Fruit fly (Drosophila melanogaster): Measurements from ENCODE around the gene rump.

rump gene

dm6 chr3R:9534125-9534496 is 24.0 kb upstream of the rump start (continued):
- no peak for TF ChIP-seq h (optimal IDR thresholded peaks at IDR 0.05)
- TF ChIP-seq CG32767 (GFP tag; IDR thresholded peaks at IDR 0.05): peak; percentile 74; the same call in 1 of the 2 replicates
- TF ChIP-seq sc (optimal IDR thresholded peaks at IDR 0.05): no peak
- peak; percentile 92 for TF ChIP-seq sc (GFP tag; optimal IDR thresholded peaks at IDR 0.05)
- no peak; the same call in none of the 2 replicates for TF ChIP-seq CG43689 (GFP tag; IDR thresholded peaks at IDR 0.05)
- TF ChIP-seq lov (optimal IDR thresholded peaks at IDR 0.05): no peak
- TF ChIP-seq lov (GFP tag; IDR thresholded peaks at IDR 0.05): peak; percentile 89; the same call in 2 of the 3 replicates
- peak; percentile 93 for TF ChIP-seq Camta (GFP tag; optimal IDR thresholded peaks at IDR 0.05)
- peak; percentile 96 for TF ChIP-seq Oli (tag; optimal IDR thresholded peaks at IDR 0.05)
- TF ChIP-seq ftz-f1 (GFP tag; optimal IDR thresholded peaks at IDR 0.05): no peak
- peak; percentile 93 for TF ChIP-seq Atf-2 (GFP tag; optimal IDR thresholded peaks at IDR 0.05)
- peak; percentile 90 for TF ChIP-seq CG9437 (GFP tag; optimal IDR thresholded peaks at IDR 0.05)
- peak; percentile 90 for TF ChIP-seq NC2β (GFP tag; optimal IDR thresholded peaks at IDR 0.05)
- TF ChIP-seq dysf (GFP tag; IDR thresholded peaks at IDR 0.05): peak; percentile 91
- no peak for TF ChIP-seq pzg (GFP tag; optimal IDR thresholded peaks at IDR 0.05)
- no peak for TF ChIP-seq ato (GFP tag; IDR thresholded peaks at IDR 0.05; ENCODE audit: partially characterized antibody)
- peak; percentile 86 for TF ChIP-seq B-H1 (GFP tag; IDR thresholded peaks at IDR 0.05)
- peak; percentile 96 for TF ChIP-seq Blimp-1 (GFP tag; optimal IDR thresholded peaks at IDR 0.05)
- peak; percentile 70 for TF ChIP-seq YL-1 (GFP tag; optimal IDR thresholded peaks at IDR 0.05)
- TF ChIP-seq CG4854 (GFP tag; optimal IDR thresholded peaks at IDR 0.05): peak; percentile 85
- no peak for TF ChIP-seq CG1832 (GFP tag; optimal IDR thresholded peaks at IDR 0.05)
- peak; percentile 92 for TF ChIP-seq CG14710 (tag; optimal IDR thresholded peaks at IDR 0.05)
- TF ChIP-seq maf-S (GFP tag; optimal IDR thresholded peaks at IDR 0.05): peak; percentile 81
- peak; percentile 74 for TF ChIP-seq Ets97D (GFP tag; optimal IDR thresholded peaks at IDR 0.05)
- TF ChIP-seq fd64A (GFP tag; optimal IDR thresholded peaks at IDR 0.05): peak; percentile 77
- TF ChIP-seq CG32772 (GFP tag; IDR thresholded peaks at IDR 0.05): peak; percentile 93
- peak; percentile 89 for TF ChIP-seq CG3407 (GFP tag; optimal IDR thresholded peaks at IDR 0.05)
- TF ChIP-seq CG12155 (GFP tag; optimal IDR thresholded peaks at IDR 0.05): peak; percentile 89
- peak; percentile 68 for TF ChIP-seq D19B (GFP tag; optimal IDR thresholded peaks at IDR 0.05)
- no peak for TF ChIP-seq prd (optimal IDR thresholded peaks at IDR 0.05)
- TF ChIP-seq prd (GFP tag; IDR thresholded peaks at IDR 0.05): peak; percentile 93
- TF ChIP-seq dm (GFP tag; optimal IDR thresholded peaks at IDR 0.05): peak; percentile 88
- TF ChIP-seq CG10565 (GFP tag; optimal IDR thresholded peaks at IDR 0.05): peak; percentile 77
- peak; percentile 70 for TF ChIP-seq CG8281 (tag; optimal IDR thresholded peaks at IDR 0.05)
- peak; percentile 93 for TF ChIP-seq wor (GFP tag; IDR thresholded peaks at IDR 0.05)
- peak; percentile 83; the same call in 2 of the 3 replicates for TF ChIP-seq C15 (GFP tag; IDR thresholded peaks at IDR 0.05)
- TF ChIP-seq da (GFP tag; optimal IDR thresholded peaks at IDR 0.05): peak; percentile 82
- peak; percentile 89 for TF ChIP-seq HmgZ (tag; optimal IDR thresholded peaks at IDR 0.05)
- no peak for TF ChIP-seq CG13287 (GFP tag; IDR thresholded peaks at IDR 0.05; ENCODE audit: partially characterized antibody)
- TF ChIP-seq ash1 (GFP tag; optimal IDR thresholded peaks at IDR 0.05): no peak
- peak; percentile 84 for TF ChIP-seq pb (GFP tag; optimal IDR thresholded peaks at IDR 0.05)
- TF ChIP-seq CG17385 (GFP tag; optimal IDR thresholded peaks at IDR 0.05): peak; percentile 89
- TF ChIP-seq exex (tag; optimal IDR thresholded peaks at IDR 0.05): no peak
- peak; percentile 89 for TF ChIP-seq CG12659 (GFP tag; optimal IDR thresholded peaks at IDR 0.05)
- TF ChIP-seq luna (GFP tag; optimal IDR thresholded peaks at IDR 0.05): peak; percentile 80
- TF ChIP-seq odd (GFP tag; optimal IDR thresholded peaks at IDR 0.05): peak; percentile 86
- no peak for TF ChIP-seq bbx (GFP tag; IDR thresholded peaks at IDR 0.05; ENCODE audit: partially characterized antibody)
- TF ChIP-seq stwl (tag; optimal IDR thresholded peaks at IDR 0.05): no peak
- TF ChIP-seq CG13894 (tag; optimal IDR thresholded peaks at IDR 0.05): no peak
- TF ChIP-seq Gug (GFP tag; IDR thresholded peaks at IDR 0.05): peak; percentile 76
- peak; percentile 3 for TF ChIP-seq CG3995 (GFP tag; optimal IDR thresholded peaks at IDR 0.05)
- TF ChIP-seq CG4820 (GFP tag; optimal IDR thresholded peaks at IDR 0.05): peak; percentile 91
